Worm (Caenorhabditis elegans): ENCODE measurements around the gene F55E10.1.

The F55E10.1 gene

ce11 chrX:8391505-8391904 is 49.7 kb downstream of the F55E10.1 start:
- TF ChIP-seq ces-1 (GFP tag; optimal IDR thresholded peaks at IDR 0.05): peak; percentile 87
- no peak for TF ChIP-seq ceh-83 (GFP tag; optimal IDR thresholded peaks at IDR 0.05)
